Worm (Caenorhabditis elegans) whole organism, L4 larva: ENCODE data around the gene glb-17.

ENCODE experiments used
- F26F4.8 ChIP-seq: fragments of 200-800 bp; sonication (Bioruptor generic); conservative IDR thresholded peaks from 2 replicates; pipeline ENCODE4 v1.3.6; 2022; ENCODE audit warnings: missing genetic modification characterization, missing compliant biosample characterization
- F49E8.2 ChIP-seq: sonication (generic microtip); optimal IDR thresholded peaks from 2 replicates; lab custom pipeline; 2016; ENCODE audit warnings: missing compliant biosample characterization, mild to moderate bottlenecking, missing genetic modification characterization, borderline replicate concordance
- T26A8.4 ChIP-seq: fragments of 200-800 bp; sonication (Bioruptor generic); IDR thresholded peaks from 2 replicates; pipeline ENCODE4 v1.3.6; 2022; ENCODE audit warnings: missing genetic modification characterization, missing compliant biosample characterization
- Y105C5A.15 ChIP-seq: fragments of 200-800 bp; sonication (Bioruptor generic); IDR thresholded peaks from 2 replicates; pipeline ENCODE4 v1.3.6; 2022; ENCODE audit warnings: missing genetic modification characterization, missing compliant biosample characterization
- Y48G9A.11 ChIP-seq: fragments of 200-800 bp; sonication (Bioruptor generic); IDR thresholded peaks from 2 replicates; pipeline ENCODE4 v1.3.6; 2022; ENCODE audit warnings: missing genetic modification reagents, missing genetic modification characterization, missing compliant biosample characterization
- aha-1 ChIP-seq: fragments of 150-350 bp; peaks from one replicate; lab custom pipeline; 2014; ENCODE audit warnings: missing biosample characterization, missing genetic modification characterization
- attf-4 ChIP-seq: sonication (generic microtip); optimal IDR thresholded peaks from 3 replicates; lab custom pipeline; 2017; ENCODE audit warnings: missing biosample characterization, missing genetic modification characterization
- ceh-32 ChIP-seq: sonication (generic microtip); optimal IDR thresholded peaks from 2 replicates; lab custom pipeline; 2016; ENCODE audit warnings: mild to moderate bottlenecking, missing genetic modification characterization, missing compliant biosample characterization; ENCODE audit not compliant: poor library complexity
- cey-2 ChIP-seq: sonication (generic microtip); optimal IDR thresholded peaks from 3 replicates; lab custom pipeline; 2017; ENCODE audit warnings: missing genetic modification characterization, mild to moderate bottlenecking, missing compliant biosample characterization, antibody characterized with exemption, borderline replicate concordance; ENCODE audit not compliant: insufficient read depth
- ctbp-1 ChIP-seq: fragments of 200-800 bp; sonication (Bioruptor generic); IDR thresholded peaks from 2 replicates; pipeline ENCODE4 v1.3.6; 2022; ENCODE audit warnings: missing genetic modification reagents, missing genetic modification characterization, missing compliant biosample characterization
- daf-16 ChIP-seq, 3 experiments: sonication (generic microtip); optimal IDR thresholded peaks; 2 replicates each; lab custom pipeline; 2016 to 2017; ENCODE audit warnings: missing genetic modification characterization in 3 of 3, missing genetic modification reagents in 3 of 3, mild to moderate bottlenecking in 2 of 3, missing compliant biosample characterization in 2 of 3, missing biosample characterization in 1 of 3, moderate library complexity in 1 of 3
- daf-19 ChIP-seq: fragments of 200-800 bp; sonication (Bioruptor generic); conservative IDR thresholded peaks from 2 replicates; pipeline ENCODE4 v1.3.6; 2022; ENCODE audit warnings: missing genetic modification characterization, missing compliant biosample characterization
- dve-1 ChIP-seq: sonication (generic microtip); optimal IDR thresholded peaks from 2 replicates; lab custom pipeline; 2017; ENCODE audit warnings: antibody characterized with exemption, mild to moderate bottlenecking, missing genetic modification characterization, missing compliant biosample characterization; ENCODE audit not compliant: insufficient read depth
- egl-43 ChIP-seq: fragments of 200-800 bp; sonication (Bioruptor generic); IDR thresholded peaks from 2 replicates; pipeline ENCODE4 v1.3.6; 2022; ENCODE audit warnings: missing genetic modification reagents, missing genetic modification characterization, missing compliant biosample characterization
- hlh-11 ChIP-seq: fragments of 200-800 bp; sonication (Bioruptor generic); optimal IDR thresholded peaks from 2 replicates; lab custom pipeline; 2018; ENCODE audit warnings: mild to moderate bottlenecking, missing genetic modification characterization, missing compliant biosample characterization
- hlh-30 ChIP-seq: sonication (generic microtip); optimal IDR thresholded peaks from 2 replicates; lab custom pipeline; 2017; ENCODE audit warnings: antibody characterized with exemption, mild to moderate bottlenecking, missing genetic modification characterization, missing compliant biosample characterization; ENCODE audit not compliant: insufficient read depth
- lir-3 ChIP-seq: sonication (generic microtip); optimal IDR thresholded peaks from 2 replicates; lab custom pipeline; 2016; ENCODE audit warnings: mild to moderate bottlenecking, missing genetic modification characterization, missing compliant biosample characterization
- madf-5 ChIP-seq, 2 experiments: fragments of 200-800 bp; sonication (Bioruptor generic); IDR thresholded peaks; 2 replicates each; pipeline ENCODE4 v1.3.6; 2022; ENCODE audit warnings: missing compliant biosample characterization in 2 of 2, missing genetic modification characterization in 2 of 2
- madf-9 ChIP-seq: fragments of 200-800 bp; sonication (Bioruptor generic); conservative IDR thresholded peaks from 2 replicates; pipeline ENCODE4 v1.3.6; 2022; ENCODE audit warnings: missing genetic modification reagents, missing genetic modification characterization, missing compliant biosample characterization
- mes-2 ChIP-seq: sonication (generic microtip); optimal IDR thresholded peaks from 2 replicates; lab custom pipeline; 2016; ENCODE audit warnings: missing genotype, mild to moderate bottlenecking, missing genetic modification characterization, missing compliant biosample characterization; ENCODE audit not compliant: poor library complexity, severe bottlenecking
- nhr-111 ChIP-seq: fragments of 200-800 bp; sonication (Bioruptor generic); optimal IDR thresholded peaks from 2 replicates; lab custom pipeline; 2018; ENCODE audit warnings: mild to moderate bottlenecking, missing genetic modification characterization, missing compliant biosample characterization
- nhr-237 ChIP-seq: sonication (generic microtip); optimal IDR thresholded peaks from 2 replicates; lab custom pipeline; 2017; ENCODE audit warnings: missing biosample characterization, missing genetic modification characterization
- nhr-25 ChIP-seq: sonication (generic microtip); optimal IDR thresholded peaks from 2 replicates; lab custom pipeline; 2017; ENCODE audit warnings: missing genetic modification characterization, mild to moderate bottlenecking, missing compliant biosample characterization, antibody characterized with exemption, moderate library complexity, borderline replicate concordance; ENCODE audit not compliant: insufficient read depth
- nhr-28 ChIP-seq: fragments of 150-350 bp; optimal IDR thresholded peaks from 2 replicates; lab custom pipeline; 2014; ENCODE audit warnings: missing biosample characterization, missing genetic modification characterization
- nhr-76 ChIP-seq: fragments of 150-350 bp; optimal IDR thresholded peaks from 2 replicates; lab custom pipeline; 2014; ENCODE audit warnings: missing biosample characterization, missing genetic modification characterization
- php-3 ChIP-seq: fragments of 200-800 bp; sonication (Bioruptor generic); IDR thresholded peaks from 2 replicates; pipeline ENCODE4 v1.3.6; 2022; ENCODE audit warnings: missing genetic modification reagents, missing genetic modification characterization, missing compliant biosample characterization
- pqm-1 ChIP-seq: sonication (generic microtip); optimal IDR thresholded peaks from 2 replicates; lab custom pipeline; 2017; ENCODE audit warnings: missing biosample characterization, missing genetic modification characterization
- saeg-2 ChIP-seq: fragments of 200-800 bp; sonication (Bioruptor generic); IDR thresholded peaks from 2 replicates; pipeline ENCODE4 v1.3.6; 2022; ENCODE audit warnings: missing genetic modification reagents, missing genetic modification characterization, missing compliant biosample characterization
- set-16 ChIP-seq: fragments of 200-800 bp; sonication (Bioruptor generic); IDR thresholded peaks from 2 replicates; pipeline ENCODE4 v1.3.6; 2022; ENCODE audit warnings: missing genetic modification reagents, missing genetic modification characterization, missing compliant biosample characterization
- unc-62 ChIP-seq, 3 experiments: fragments of 150-350 bp in 1 of 3; sonication (generic microtip); optimal IDR thresholded peaks in 2 of 3; peaks in 1 of 3; 1 replicate in 1 of 3; 2 replicates in 2 of 3; lab custom pipeline; 2014 to 2017; ENCODE audit warnings: missing biosample characterization in 3 of 3, missing genetic modification characterization in 3 of 3, missing genetic modification reagents in 3 of 3, missing genotype in 1 of 3
- zfp-3 ChIP-seq: fragments of 200-800 bp; sonication (Bioruptor generic); conservative IDR thresholded peaks from 2 replicates; pipeline ENCODE4 v1.3.6; 2022; ENCODE audit warnings: missing genetic modification reagents, missing genetic modification characterization, missing compliant biosample characterization

glb-17 gene

DNA sequence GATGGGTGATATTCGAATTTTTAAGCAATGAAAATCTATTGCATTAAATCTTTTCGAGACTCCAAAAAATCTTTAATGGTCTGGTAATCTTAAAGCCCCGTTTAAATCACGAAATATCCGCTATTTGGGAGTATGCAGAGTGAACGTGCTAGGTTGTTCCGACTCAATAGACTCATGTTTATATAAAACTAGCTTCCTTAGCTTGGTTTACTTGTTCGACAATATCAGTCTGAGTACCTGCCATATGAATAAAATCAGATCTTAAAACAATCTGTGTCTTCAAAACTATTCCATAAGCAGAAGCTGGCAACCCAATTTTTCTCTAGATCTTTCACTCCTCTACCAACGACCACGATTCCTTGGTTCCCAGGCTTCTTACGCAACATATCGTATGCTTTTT is 26.4 kb upstream of the glb-17 start:
- TF ChIP-seq nhr-237 (tag; lab: Kevin White, UChicago) (no peak), Y105C5A.15 (GFP tag; lab: Robert Waterston, UW) (no peak), attf-4 (tag; lab: Kevin White, UChicago) (no peak), unc-62 (GFP tag; optimal IDR thresholded peaks at IDR 0.05 in 1 of 2; lab: Kevin White, UChicago) (peak in 1 of 2 experiments; percentile 96), unc-62 (tag; optimal IDR thresholded peaks at IDR 0.05; lab: Kevin White, UChicago) (no peak), nhr-111 (no peak), mes-2 (tag; lab: Kevin White, UChicago) (no peak)

- TF ChIP-seq madf-9 (GFP tag; lab: Robert Waterston, UW) (no peak), pqm-1 (peak; percentile 77), php-3 (GFP tag; lab: Robert Waterston, UW) (0 out of 2 replicates have a peak, but pooled peaks have one; percentile 34), nhr-28 (tag; lab: Kevin White, UChicago) (peak; percentile 58), daf-16 (GFP tag; optimal IDR thresholded peaks at IDR 0.05; lab: Kevin White, UChicago) (no peak), daf-16 (tag; optimal IDR thresholded peaks at IDR 0.05; lab: Kevin White, UChicago) (peak; percentile 76), F49E8.2 (tag; lab: Kevin White, UChicago) (no peak), hlh-11 (tag; lab: Kevin White, UChicago) (peak; percentile 25), lir-3 (tag; lab: Kevin White, UChicago) (no peak), F26F4.8 (GFP tag; lab: Robert Waterston, UW) (no peak), madf-5 (GFP tag; IDR thresholded peaks at IDR 0.05; lab: Robert Waterston, UW) (no peak), dve-1 (peak; percentile 16)
- TF ChIP-seq, all 104 proteins: peak for 6
Observed at ce11 chrX:9602625-9603024, 25.8 kb upstream of the glb-17 start.

ce11 chrX:9597299-9597698 is 20.5 kb upstream of the glb-17 start:
- TF ChIP-seq daf-19 (GFP tag; lab: Robert Waterston, UW) (no peak), ceh-32 (tag; lab: Kevin White, UChicago) (no peak), saeg-2 (GFP tag; lab: Robert Waterston, UW) (no peak), nhr-25 (no peak), ctbp-1 (no peak), cey-2 (tag; lab: Kevin White, UChicago) (no peak), hlh-30 (tag; lab: Kevin White, UChicago) (no peak), nhr-76 (tag; lab: Kevin White, UChicago) (no peak), Y48G9A.11 (GFP tag; lab: Robert Waterston, UW) (no peak), T26A8.4 (GFP tag; lab: Robert Waterston, UW) (no peak), F49E8.2 (tag; lab: Kevin White, UChicago) (no peak), set-16 (GFP tag; lab: Robert Waterston, UW) (no peak), nhr-28 (tag; lab: Kevin White, UChicago) (no peak)

ce11 chrX:9589123-9589522 is 12.3 kb upstream of the glb-17 start, which contains the start of gene del-8:
Gene del-8, plus strand, starts transcription at chrX:9589423.
- TF ChIP-seq egl-43, result no peak
- TF ChIP-seq zfp-3 (GFP tag; lab: Robert Waterston, UW), result no peak

DNA sequence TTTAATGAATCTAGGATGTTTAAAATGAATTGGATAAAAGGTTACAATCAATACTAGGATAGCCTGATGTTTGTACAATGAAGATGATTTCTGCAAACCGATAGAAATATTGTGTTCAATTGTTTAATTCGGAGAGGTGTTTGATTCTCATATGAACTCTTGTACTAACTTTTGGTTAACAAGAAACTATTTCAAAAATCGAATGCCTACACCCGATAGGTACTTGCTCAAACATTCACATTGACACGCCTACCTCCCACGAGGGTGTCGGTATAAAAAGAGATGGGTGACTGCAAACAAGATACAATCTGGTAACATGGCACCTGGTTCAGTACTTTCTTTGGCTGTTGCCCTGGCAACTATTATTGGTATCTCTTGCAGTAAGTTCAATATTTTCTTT is 10.8 kb upstream of the glb-17 start, which contains the start of gene gpx-3:
Gene gpx-3 (plus strand): TSS at position 301 of the 400 bp plus-strand sequence.
- TF ChIP-seq aha-1 (peak; percentile 15), nhr-237 (tag; lab: Kevin White, UChicago) (no peak)
